Fruit fly (Drosophila melanogaster): Measurements from ENCODE around the gene CG17110.

The CG17110 gene

DNA sequence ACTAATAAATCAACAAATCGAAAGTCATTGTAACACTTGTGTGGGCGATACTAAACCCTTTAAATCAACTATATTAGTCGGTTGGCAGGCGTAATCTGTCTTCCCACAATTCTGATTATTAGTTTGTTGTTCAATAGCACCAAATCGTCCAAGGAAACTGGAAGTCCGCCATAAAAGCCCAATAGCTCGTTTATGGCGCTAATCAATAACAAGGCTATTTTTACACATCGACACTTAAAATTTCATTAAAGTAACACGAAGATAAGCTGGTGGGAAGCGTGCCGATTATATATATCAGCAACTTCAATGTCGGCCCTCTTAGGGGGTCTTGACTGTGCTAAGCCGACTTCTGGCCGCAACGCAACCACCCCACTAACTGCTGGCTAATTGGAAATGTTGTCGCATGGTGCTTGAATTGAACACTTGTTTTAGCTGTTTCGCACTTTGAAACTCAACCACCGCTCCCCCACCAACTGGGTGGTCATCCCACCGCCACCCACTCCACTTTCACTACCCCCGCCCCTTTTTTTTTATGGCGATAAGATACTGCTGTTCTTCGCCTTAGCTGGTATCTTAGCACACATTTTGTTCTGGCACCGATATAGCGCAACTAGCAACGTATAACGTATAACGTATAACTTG is 47.6 kb downstream of the CG17110 start:
- no peak for TF ChIP-seq N (GFP tag; optimal IDR thresholded peaks at IDR 0.05)
- peak; percentile 23 for TF ChIP-seq h (GFP tag; optimal IDR thresholded peaks at IDR 0.05)

DNA sequence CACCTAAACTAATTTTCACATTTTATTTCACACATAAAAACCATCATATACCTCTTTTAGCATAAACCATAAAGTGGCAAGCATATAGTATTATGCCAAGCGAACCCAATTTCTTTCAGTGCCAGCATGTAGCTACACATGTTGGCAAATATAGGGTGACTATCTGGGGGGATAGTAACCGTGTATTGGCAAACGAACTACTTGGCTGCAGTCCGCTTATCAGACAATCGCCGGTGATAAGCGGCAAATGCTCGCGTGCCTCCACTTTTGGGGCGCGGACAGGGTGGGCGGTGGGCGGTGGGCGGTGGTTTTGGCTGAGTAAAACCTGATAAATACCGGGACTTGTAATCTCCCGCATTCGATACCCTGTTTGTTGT is 48.1 kb downstream of the CG17110 start:
- TF ChIP-seq Rel (GFP tag; optimal IDR thresholded peaks at IDR 0.05) = no peak
- TF ChIP-seq Rel (tag; optimal IDR thresholded peaks at IDR 0.05) = peak; percentile 70
- no peak for TF ChIP-seq brk (GFP tag; optimal IDR thresholded peaks at IDR 0.05)
- TF ChIP-seq dl (GFP tag; optimal IDR thresholded peaks at IDR 0.05; ENCODE audit: insufficient read depth in 1 of 2, partially characterized antibody in 2 of 2) = no peak
- no peak for TF ChIP-seq sage (GFP tag; optimal IDR thresholded peaks at IDR 0.05)
- no peak for TF ChIP-seq Jra (GFP tag; optimal IDR thresholded peaks at IDR 0.05)
- TF ChIP-seq Dfd (GFP tag; optimal IDR thresholded peaks at IDR 0.05) = no peak
- TF ChIP-seq tai (GFP tag; optimal IDR thresholded peaks at IDR 0.05) = no peak
- TF ChIP-seq N (GFP tag; optimal IDR thresholded peaks at IDR 0.05) = no peak
- TF ChIP-seq h (GFP tag; optimal IDR thresholded peaks at IDR 0.05) = peak; percentile 4
- peak in 1 of 2 experiments; percentile 15 for TF ChIP-seq foxo (GFP tag; optimal IDR thresholded peaks at IDR 0.05)

DNA sequence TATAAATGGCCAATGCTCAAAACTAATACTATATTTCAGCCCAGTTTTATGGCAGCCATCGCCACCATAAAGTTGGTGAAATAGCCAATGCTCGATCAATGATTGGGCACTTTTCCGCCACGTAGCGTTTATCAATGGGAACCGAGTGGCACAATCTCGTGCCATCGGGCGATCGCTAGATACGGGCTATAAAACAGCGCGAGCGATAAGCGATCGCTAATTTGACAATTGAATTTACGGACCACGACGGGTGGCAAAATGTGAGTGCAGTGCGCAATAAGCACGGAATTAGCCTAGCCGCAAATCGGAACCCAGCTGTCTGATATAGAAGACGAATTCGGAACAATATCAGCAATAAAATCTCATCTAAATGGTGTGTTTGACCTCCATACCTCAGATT is 48.8 kb downstream of the CG17110 start:
- TF ChIP-seq h (GFP tag; optimal IDR thresholded peaks at IDR 0.05) (peak; percentile 49), Vsx2 (GFP tag; optimal IDR thresholded peaks at IDR 0.05; ENCODE audit: partially characterized antibody) (peak; percentile 37), GATAd (GFP tag; optimal IDR thresholded peaks at IDR 0.05) (no peak), br (GFP tag; optimal IDR thresholded peaks at IDR 0.05) (peak; percentile 43)

DNA sequence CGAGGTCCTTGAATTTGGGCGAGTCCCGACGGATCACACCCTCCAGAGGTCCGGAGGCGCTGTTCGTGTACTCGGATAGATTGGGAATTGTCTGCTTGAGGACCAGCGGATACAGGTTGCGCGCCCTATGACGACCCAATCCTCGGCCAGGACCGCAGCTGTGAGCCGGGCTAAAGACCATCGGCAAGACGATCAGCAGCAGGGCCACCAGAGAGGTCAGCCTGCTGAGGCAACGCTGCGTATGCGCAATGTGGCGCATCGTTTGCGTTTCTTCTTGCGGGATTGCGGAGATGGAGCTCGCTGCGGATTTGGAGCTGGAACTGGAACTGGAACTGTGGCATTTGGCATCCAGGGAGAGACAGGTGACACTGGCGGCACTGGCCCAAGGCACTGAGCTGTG is 49.6 kb downstream of the CG17110 start:
- TF ChIP-seq Vsx2 (GFP tag; optimal IDR thresholded peaks at IDR 0.05; ENCODE audit: partially characterized antibody) (no peak), Abd-B (GFP tag; optimal IDR thresholded peaks at IDR 0.05) (no peak), Myc (optimal IDR thresholded peaks at IDR 0.05) (no peak), lola (GFP tag; optimal IDR thresholded peaks at IDR 0.05) (no peak), brk (GFP tag; optimal IDR thresholded peaks at IDR 0.05) (no peak), dsf (GFP tag; optimal IDR thresholded peaks at IDR 0.05; ENCODE audit: borderline replicate concordance) (no peak), OdsH (GFP tag; optimal IDR thresholded peaks at IDR 0.05) (no peak), Jra (GFP tag; optimal IDR thresholded peaks at IDR 0.05) (no peak), GATAd (GFP tag; optimal IDR thresholded peaks at IDR 0.05) (no peak), Dfd (GFP tag; optimal IDR thresholded peaks at IDR 0.05) (no peak), N (GFP tag; optimal IDR thresholded peaks at IDR 0.05) (no peak), tai (GFP tag; optimal IDR thresholded peaks at IDR 0.05) (no peak), Rel (GFP tag; optimal IDR thresholded peaks at IDR 0.05) (no peak), Rel (tag; optimal IDR thresholded peaks at IDR 0.05) (no peak), Hr78 (GFP tag; optimal IDR thresholded peaks at IDR 0.05) (no peak), h (GFP tag; optimal IDR thresholded peaks at IDR 0.05) (no peak)

DNA sequence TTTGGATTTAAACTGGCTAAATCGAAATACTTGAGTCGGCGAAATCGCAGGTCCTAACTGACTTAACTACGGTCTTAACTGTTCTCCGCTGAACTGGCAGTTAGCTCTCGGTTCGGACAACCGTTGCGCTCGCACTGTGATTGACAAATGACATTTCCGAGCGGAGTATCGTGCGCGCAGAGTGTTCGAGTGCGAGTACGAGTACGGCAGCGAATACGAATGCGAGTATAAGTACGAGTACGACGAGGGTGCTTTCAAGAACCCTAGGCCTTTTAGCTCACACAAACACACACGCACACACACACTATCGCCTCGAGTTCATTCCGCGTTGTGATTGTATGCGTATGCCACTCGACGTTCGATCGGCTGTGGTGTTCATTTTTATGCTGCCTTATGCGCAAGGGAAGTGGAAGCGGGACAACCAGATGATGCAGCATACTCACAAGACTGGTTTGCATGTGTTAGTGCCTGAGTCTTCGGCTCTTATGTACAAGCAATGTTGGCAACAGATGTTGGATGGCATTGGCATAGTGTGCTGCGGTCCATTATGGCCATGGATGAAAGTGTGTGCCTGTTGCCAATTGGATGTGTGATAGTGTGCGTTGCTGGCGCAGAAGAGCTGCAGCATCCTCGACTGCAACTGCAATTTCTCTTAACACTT is 50.3 kb downstream of the CG17110 start, which contains the start of gene hh:
Gene hh, minus strand, starts transcription at position 229 of the 661 bp plus-strand sequence.
- TF ChIP-seq Sp1 (GFP tag; optimal IDR thresholded peaks at IDR 0.05) = no peak
- peak; percentile 63 for TF ChIP-seq Vsx2 (GFP tag; optimal IDR thresholded peaks at IDR 0.05; ENCODE audit: partially characterized antibody)
- TF ChIP-seq CG9705 (GFP tag; optimal IDR thresholded peaks at IDR 0.05) = no peak
- TF ChIP-seq dmrt93B (GFP tag; optimal IDR thresholded peaks at IDR 0.05) = no peak
- peak; percentile 50 for TF ChIP-seq N (GFP tag; optimal IDR thresholded peaks at IDR 0.05)
- no peak for TF ChIP-seq Rel (GFP tag; optimal IDR thresholded peaks at IDR 0.05)
- TF ChIP-seq Rel (tag; optimal IDR thresholded peaks at IDR 0.05) = no peak
- no peak for TF ChIP-seq Hnf4 (GFP tag; optimal IDR thresholded peaks at IDR 0.05)
- peak; percentile 21 for TF ChIP-seq Dif (GFP tag; optimal IDR thresholded peaks at IDR 0.05; ENCODE audit: partially characterized antibody)
- TF ChIP-seq dsf (GFP tag; optimal IDR thresholded peaks at IDR 0.05; ENCODE audit: borderline replicate concordance) = no peak
- no peak for TF ChIP-seq Abd-B (GFP tag; optimal IDR thresholded peaks at IDR 0.05)
- TF ChIP-seq Jra (GFP tag; optimal IDR thresholded peaks at IDR 0.05) = peak; percentile 3
- TF ChIP-seq usp (GFP tag; optimal IDR thresholded peaks at IDR 0.05) = no peak
- TF ChIP-seq woc (GFP tag; optimal IDR thresholded peaks at IDR 0.05) = no peak
- TF ChIP-seq tai (GFP tag; optimal IDR thresholded peaks at IDR 0.05) = no peak
- TF ChIP-seq OdsH (GFP tag; optimal IDR thresholded peaks at IDR 0.05) = no peak
- TF ChIP-seq Dfd (GFP tag; optimal IDR thresholded peaks at IDR 0.05) = no peak
- no peak for TF ChIP-seq HLH106 (tag; optimal IDR thresholded peaks at IDR 0.05)
- no peak for TF ChIP-seq pan (optimal IDR thresholded peaks at IDR 0.05)
- no peak for TF ChIP-seq brk (GFP tag; optimal IDR thresholded peaks at IDR 0.05)
- peak; percentile 11 for TF ChIP-seq fru (GFP tag; optimal IDR thresholded peaks at IDR 0.05)
- TF ChIP-seq foxo (GFP tag; optimal IDR thresholded peaks at IDR 0.05) = no peak
- peak; percentile 59 for TF ChIP-seq Hr83 (GFP tag; optimal IDR thresholded peaks at IDR 0.05; ENCODE audit: poor library complexity, severe bottlenecking)
- no peak for TF ChIP-seq Myc (optimal IDR thresholded peaks at IDR 0.05)
- TF ChIP-seq dl (GFP tag; optimal IDR thresholded peaks at IDR 0.05; ENCODE audit: insufficient read depth in 1 of 2, partially characterized antibody in 2 of 2) = peak in 1 of 2 experiments; percentile 15
- TF ChIP-seq psq (GFP tag; optimal IDR thresholded peaks at IDR 0.05) = peak; percentile 23
- TF ChIP-seq Hr78 (GFP tag; optimal IDR thresholded peaks at IDR 0.05) = no peak
- TF ChIP-seq sv (GFP tag; optimal IDR thresholded peaks at IDR 0.05) = no peak
- no peak for TF ChIP-seq Mio (GFP tag; optimal IDR thresholded peaks at IDR 0.05)
- no peak for TF ChIP-seq br (GFP tag; optimal IDR thresholded peaks at IDR 0.05)
- no peak for TF ChIP-seq rgr (GFP tag; optimal IDR thresholded peaks at IDR 0.05)
- peak; percentile 20 for TF ChIP-seq h (GFP tag; optimal IDR thresholded peaks at IDR 0.05)

All from whole organism, wandering third instar larva.